Fruit fly (Drosophila melanogaster) whole organism, embryonic: ENCODE measurements around the gene CG1532.

Source experiments
- Atf-2 ChIP-seq: fragments of 200-800 bp; sonication (Bioruptor generic); optimal IDR thresholded peaks from 2 replicates; lab custom pipeline; 2016; ENCODE audit warnings: missing biosample characterization, missing genetic modification characterization
- Atf3 ChIP-seq: fragments of 200-800 bp; sonication (Bioruptor generic); optimal IDR thresholded peaks from 3 replicates; lab custom pipeline; 2016; ENCODE audit warnings: missing biosample characterization, missing genetic modification characterization
- CG11085 ChIP-seq: fragments of 200-800 bp; sonication (Bioruptor generic); IDR thresholded peaks from 2 replicates; pipeline ENCODE4 v1.3.6; 2022; ENCODE audit warnings: missing biosample characterization, missing genetic modification characterization
- CG11247 ChIP-seq: fragments of 200-800 bp; sonication (Bioruptor generic); IDR thresholded peaks from 2 replicates; pipeline ENCODE4 v1.3.6; 2022; ENCODE audit warnings: missing biosample characterization, missing genetic modification characterization
- CG11696 ChIP-seq: fragments of 200-800 bp; sonication (Bioruptor generic); IDR thresholded peaks from 2 replicates; pipeline ENCODE4 v1.3.6; 2022; ENCODE audit warnings: missing biosample characterization, missing genetic modification characterization
- CG14014 ChIP-seq: fragments of 200-800 bp; sonication (Bioruptor generic); IDR thresholded peaks from 2 replicates; pipeline ENCODE4 v1.3.6; 2022; ENCODE audit warnings: missing biosample characterization, missing genetic modification characterization
- CG14860 ChIP-seq: fragments of 200-800 bp; sonication (Bioruptor generic); IDR thresholded peaks from 3 replicates; pipeline ENCODE4 v1.3.6; 2022; ENCODE audit warnings: missing biosample characterization, missing genetic modification characterization; ENCODE audit not compliant: partially characterized antibody
- CG15696 ChIP-seq: fragments of 200-800 bp; sonication (Bioruptor generic); optimal IDR thresholded peaks from 2 replicates; lab custom pipeline; 2019; ENCODE audit warnings: missing biosample characterization, mild to moderate bottlenecking, missing genetic modification characterization, moderate library complexity
- CG1602 ChIP-seq: fragments of 200-800 bp; sonication (Bioruptor generic); optimal IDR thresholded peaks from 3 replicates; lab custom pipeline; 2016; ENCODE audit warnings: missing biosample characterization, missing genetic modification characterization
- CG17359 ChIP-seq: fragments of 200-800 bp; sonication (Bioruptor generic); optimal IDR thresholded peaks from 3 replicates; lab custom pipeline; 2018; ENCODE audit warnings: missing biosample characterization, mild to moderate bottlenecking, missing genetic modification characterization, moderate library complexity
- CG17568 ChIP-seq: fragments of 200-800 bp; sonication (Bioruptor generic); optimal IDR thresholded peaks from 2 replicates; lab custom pipeline; 2018; ENCODE audit warnings: missing biosample characterization, mild to moderate bottlenecking, missing genetic modification characterization, moderate library complexity
- CG3065 ChIP-seq: fragments of 200-800 bp; sonication (Bioruptor generic); optimal IDR thresholded peaks from 2 replicates; lab custom pipeline; 2016; ENCODE audit warnings: missing biosample characterization, missing genetic modification characterization
- CG31224 ChIP-seq: fragments of 200-800 bp; sonication (Bioruptor generic); IDR thresholded peaks from 2 replicates; pipeline ENCODE4 v1.3.6; 2022; ENCODE audit warnings: missing biosample characterization, missing genetic modification characterization
- CG31365 ChIP-seq: fragments of 200-800 bp; sonication (Bioruptor generic); optimal IDR thresholded peaks from 2 replicates; lab custom pipeline; 2018; ENCODE audit warnings: missing biosample characterization, mild to moderate bottlenecking, missing genetic modification characterization
- CG34376 ChIP-seq: fragments of 200-800 bp; sonication (Bioruptor generic); optimal IDR thresholded peaks from 2 replicates; lab custom pipeline; 2018; ENCODE audit warnings: missing biosample characterization, mild to moderate bottlenecking, missing genetic modification characterization
- CG7745 ChIP-seq: fragments of 200-800 bp; sonication (Bioruptor generic); optimal IDR thresholded peaks from 2 replicates; lab custom pipeline; 2018; ENCODE audit warnings: missing biosample characterization, mild to moderate bottlenecking, missing genetic modification characterization, moderate library complexity
- CG7987 ChIP-seq: fragments of 200-800 bp; sonication (Bioruptor generic); optimal IDR thresholded peaks from 2 replicates; lab custom pipeline; 2018; ENCODE audit warnings: missing biosample characterization, mild to moderate bottlenecking, missing genetic modification characterization, moderate library complexity
- CG8281 ChIP-seq: fragments of 200-800 bp; sonication (Bioruptor generic); optimal IDR thresholded peaks from 2 replicates; lab custom pipeline; 2018; ENCODE audit warnings: missing biosample characterization, mild to moderate bottlenecking, missing genetic modification characterization, moderate library complexity
- CG9215 ChIP-seq: fragments of 200-800 bp; sonication (Bioruptor generic); IDR thresholded peaks from 2 replicates; pipeline ENCODE4 v1.3.6; 2022; ENCODE audit warnings: missing biosample characterization, missing genetic modification characterization
- CTCF ChIP-seq: fragments of 200-800 bp; sonication (Bioruptor generic); optimal IDR thresholded peaks from 2 replicates; lab custom pipeline; 2017; ENCODE audit warnings: missing biosample characterization, mild to moderate bottlenecking, missing genetic modification characterization, moderate library complexity
- Chrac-16 ChIP-seq: fragments of 200-800 bp; sonication (Bioruptor generic); optimal IDR thresholded peaks from 3 replicates; lab custom pipeline; 2016; ENCODE audit warnings: missing biosample characterization, missing genetic modification characterization
- Eip74EF ChIP-seq, 2 experiments: fragments of 200-800 bp in 1 of 2; fragments of >200 bp in 1 of 2; sonication (Bioruptor generic) in 1 of 2; optimal IDR thresholded peaks; 2 replicates each; lab custom pipeline; 2017 to 2019; ENCODE audit warnings: missing biosample characterization in 2 of 2, missing genetic modification characterization in 2 of 2, mild to moderate bottlenecking in 1 of 2, moderate library complexity in 1 of 2
- Fer3 ChIP-seq: fragments of 200-800 bp; sonication (Bioruptor generic); optimal IDR thresholded peaks from 2 replicates; lab custom pipeline; 2018; ENCODE audit warnings: missing biosample characterization, mild to moderate bottlenecking, missing genetic modification characterization, moderate library complexity
- GATAe ChIP-seq: fragments of 200-800 bp; sonication (Bioruptor generic); conservative IDR thresholded peaks from 2 replicates; pipeline ENCODE4 v1.3.6; 2022; ENCODE audit warnings: missing biosample characterization, missing genetic modification characterization
- HLHmδ ChIP-seq: fragments of 200-800 bp; sonication (Bioruptor generic); optimal IDR thresholded peaks from 2 replicates; lab custom pipeline; 2018; ENCODE audit warnings: missing biosample characterization, mild to moderate bottlenecking, missing genetic modification characterization, moderate library complexity
- Hr3 ChIP-seq: fragments of 200-800 bp; sonication (Bioruptor generic); optimal IDR thresholded peaks from 3 replicates; lab custom pipeline; 2016; ENCODE audit warnings: missing biosample characterization, missing genetic modification characterization
- MBD-R2 ChIP-seq: fragments of 200-800 bp; sonication (Bioruptor generic); IDR thresholded peaks from 2 replicates; pipeline ENCODE4 v1.3.6; 2022; ENCODE audit warnings: missing biosample characterization, missing genetic modification characterization
- Mes4 ChIP-seq: fragments of 200-800 bp; sonication (Bioruptor generic); optimal IDR thresholded peaks from 2 replicates; lab custom pipeline; 2016; ENCODE audit warnings: missing biosample characterization, missing genetic modification characterization
- NC2β ChIP-seq: fragments of 200-800 bp; sonication (Bioruptor generic); optimal IDR thresholded peaks from 2 replicates; lab custom pipeline; 2016; ENCODE audit warnings: missing biosample characterization, missing genetic modification characterization
- Rx ChIP-seq: fragments of 200-800 bp; sonication (Bioruptor generic); IDR thresholded peaks from 2 replicates; pipeline ENCODE4 v1.3.6; 2022; ENCODE audit warnings: missing biosample characterization, missing genetic modification characterization
- Sin3A ChIP-seq: fragments of >200 bp; optimal IDR thresholded peaks from 2 replicates; lab custom pipeline; 2018
- Stat92E ChIP-seq, 3 experiments: fragments of >200 bp in 2 of 3; fragments of 200-800 bp in 1 of 3; sonication (Bioruptor generic) in 1 of 3; optimal IDR thresholded peaks; 2 replicates each; lab custom pipeline; 2017 to 2019; ENCODE audit warnings: missing biosample characterization in 3 of 3, missing genetic modification characterization in 3 of 3, mild to moderate bottlenecking in 1 of 3, moderate library complexity in 1 of 3
- ac ChIP-seq: fragments of 200-800 bp; sonication (Bioruptor generic); optimal IDR thresholded peaks from 3 replicates; lab custom pipeline; 2017; ENCODE audit warnings: missing biosample characterization, mild to moderate bottlenecking, missing genetic modification characterization
- al ChIP-seq: fragments of 200-800 bp; sonication (Bioruptor generic); IDR thresholded peaks from 2 replicates; pipeline ENCODE4 v1.3.6; 2022; ENCODE audit warnings: missing biosample characterization, missing genetic modification characterization
- crol ChIP-seq: fragments of 200-800 bp; sonication (Bioruptor generic); IDR thresholded peaks from 2 replicates; pipeline ENCODE4 v1.3.6; 2022; ENCODE audit warnings: missing biosample characterization, missing genetic modification characterization
- disco-r ChIP-seq: fragments of 200-800 bp; sonication (Bioruptor generic); optimal IDR thresholded peaks from 2 replicates; lab custom pipeline; 2016; ENCODE audit warnings: missing biosample characterization, missing genetic modification characterization
- ewg ChIP-seq: fragments of 200-800 bp; sonication (Bioruptor generic); optimal IDR thresholded peaks from 3 replicates; lab custom pipeline; 2017; ENCODE audit warnings: mild to moderate bottlenecking, missing biosample characterization, missing genetic modification reagents, missing genetic modification characterization
- fd96Cb ChIP-seq: fragments of 200-800 bp; sonication (Bioruptor generic); optimal IDR thresholded peaks from 2 replicates; lab custom pipeline; 2018; ENCODE audit warnings: missing biosample characterization, mild to moderate bottlenecking, missing genetic modification characterization, moderate library complexity
- hth ChIP-seq: fragments of >200 bp; optimal IDR thresholded peaks from 2 replicates; lab custom pipeline; 2017; ENCODE audit warnings: inconsistent platforms
- ind ChIP-seq: fragments of 200-800 bp; sonication (Bioruptor generic); optimal IDR thresholded peaks from 3 replicates; lab custom pipeline; 2016; ENCODE audit warnings: missing biosample characterization, missing genetic modification characterization
- lab ChIP-seq: fragments of 200-800 bp; sonication (Bioruptor generic); optimal IDR thresholded peaks from 3 replicates; lab custom pipeline; 2017; ENCODE audit warnings: missing biosample characterization, missing genetic modification characterization, mild to moderate bottlenecking, moderate library complexity, missing genetic modification reagents
- lmd ChIP-seq: fragments of 200-800 bp; sonication (Bioruptor generic); IDR thresholded peaks from 2 replicates; pipeline ENCODE4 v1.3.6; 2022; ENCODE audit warnings: missing biosample characterization, missing genetic modification characterization
- onecut ChIP-seq: fragments of 200-800 bp; sonication (Bioruptor generic); IDR thresholded peaks from 2 replicates; pipeline ENCODE4 v1.3.6; 2022; ENCODE audit warnings: missing biosample characterization, missing genetic modification characterization
- org-1 ChIP-seq: fragments of 200-800 bp; sonication (Bioruptor generic); optimal IDR thresholded peaks from 2 replicates; lab custom pipeline; 2017; ENCODE audit warnings: missing biosample characterization, missing genetic modification characterization
- p53 ChIP-seq: fragments of 200-800 bp; sonication (Bioruptor generic); optimal IDR thresholded peaks from 2 replicates; lab custom pipeline; 2016; ENCODE audit warnings: missing biosample characterization, missing genetic modification characterization
- pb ChIP-seq: fragments of 200-800 bp; sonication (Bioruptor generic); optimal IDR thresholded peaks from 3 replicates; lab custom pipeline; 2016; ENCODE audit warnings: missing biosample characterization, missing genetic modification characterization
- sna ChIP-seq: fragments of 200-800 bp; sonication (Bioruptor generic); IDR thresholded peaks from 2 replicates; pipeline ENCODE4 v1.3.6; 2022; ENCODE audit warnings: missing biosample characterization, missing genetic modification characterization; ENCODE audit not compliant: partially characterized antibody
- sob ChIP-seq: fragments of 200-800 bp; sonication (Bioruptor generic); IDR thresholded peaks from 2 replicates; pipeline ENCODE4 v1.3.6; 2022; ENCODE audit warnings: missing biosample characterization, missing genetic modification characterization
- tap ChIP-seq: fragments of 200-800 bp; optimal IDR thresholded peaks from 3 replicates; lab custom pipeline; 2019; ENCODE audit warnings: missing biosample characterization, mild to moderate bottlenecking, missing genetic modification characterization, moderate library complexity
- tx ChIP-seq: fragments of 200-800 bp; sonication (Bioruptor generic); optimal IDR thresholded peaks from 2 replicates; lab custom pipeline; 2016; ENCODE audit warnings: missing biosample characterization, missing genetic modification characterization
- wek ChIP-seq: fragments of 200-800 bp; sonication (Bioruptor generic); optimal IDR thresholded peaks from 3 replicates; lab custom pipeline; 2018; ENCODE audit warnings: missing biosample characterization, mild to moderate bottlenecking, missing genetic modification characterization, moderate library complexity
- zf30C ChIP-seq: fragments of 200-800 bp; sonication (Bioruptor generic); optimal IDR thresholded peaks from 3 replicates; lab custom pipeline; 2018; ENCODE audit warnings: missing biosample characterization, mild to moderate bottlenecking, missing genetic modification characterization

The CG1532 gene

dm6 chrX:21027929-21028575, at the start of gene CG1532 (continued):
- no peak for TF ChIP-seq pb
- no peak for TF ChIP-seq tap
- TF ChIP-seq sna (GFP tag; lab: Robert Waterston, UW) = no peak
- TF ChIP-seq onecut (GFP tag; lab: Robert Waterston, UW) = peak; percentile 46
- TF ChIP-seq CG15696 (tag; lab: Kevin White, UChicago) = no peak
- TF ChIP-seq CTCF (GFP tag; lab: Kevin White, UChicago) = peak; percentile 1
- no peak for TF ChIP-seq CG7745 (tag; lab: Kevin White, UChicago)
- TF ChIP-seq ind (GFP tag; lab: Kevin White, UChicago) = no peak
- peak; percentile 37; the same call in 1 of the 2 replicates for TF ChIP-seq MBD-R2
- TF ChIP-seq CG11696 (GFP tag; lab: Robert Waterston, UW) = no peak
- TF ChIP-seq Atf-2 (GFP tag; lab: Kevin White, UChicago) = no peak
- no peak for TF ChIP-seq hth
- TF ChIP-seq CG9215 (GFP tag; lab: Robert Waterston, UW) = no peak
- TF ChIP-seq CG7987 (GFP tag; lab: Kevin White, UChicago) = no peak
- no peak for TF ChIP-seq Chrac-16 (GFP tag; lab: Kevin White, UChicago)
- no peak for TF ChIP-seq ewg (GFP tag; lab: Kevin White, UChicago)
- no peak for TF ChIP-seq CG14014 (GFP tag; lab: Robert Waterston, UW)
- TF ChIP-seq al = no peak
- TF ChIP-seq CG34376 = peak; percentile 35
- no peak for TF ChIP-seq HLHmδ (GFP tag; lab: Kevin White, UChicago)
- TF ChIP-seq Sin3A (lab: Kevin White, UChicago) = no peak
- TF ChIP-seq ac (GFP tag; lab: Kevin White, UChicago) = no peak
- TF ChIP-seq NC2β (GFP tag; lab: Kevin White, UChicago) = no peak
- TF ChIP-seq CG3065 (GFP tag; lab: Kevin White, UChicago) = no peak
- no peak for TF ChIP-seq Atf3 (GFP tag; lab: Kevin White, UChicago)
- no peak for TF ChIP-seq CG11247
- TF ChIP-seq Mes4 (GFP tag; lab: Kevin White, UChicago) = no peak
- TF ChIP-seq CG11085 (GFP tag; lab: Robert Waterston, UW) = no peak
- TF ChIP-seq CG31224 (GFP tag; lab: Robert Waterston, UW) = no peak
- peak; percentile 43 for TF ChIP-seq lab (GFP tag; lab: Kevin White, UChicago)
- no peak for TF ChIP-seq org-1
- no peak for TF ChIP-seq CG31365 (tag; lab: Kevin White, UChicago)
- TF ChIP-seq sob = peak; percentile 35
- TF ChIP-seq Stat92E (GFP tag; optimal IDR thresholded peaks at IDR 0.05; lab: Kevin White, UChicago) = no peak
- no peak for TF ChIP-seq CG8281 (tag; lab: Kevin White, UChicago)
- no peak for TF ChIP-seq Rx
- TF ChIP-seq tx (GFP tag; lab: Kevin White, UChicago) = no peak
- peak; percentile 64 for TF ChIP-seq zf30C (GFP tag; lab: Kevin White, UChicago)
- TF ChIP-seq CG14860 = no peak
- TF ChIP-seq lmd (GFP tag; lab: Robert Waterston, UW) = no peak
- TF ChIP-seq Hr3 (GFP tag; lab: Kevin White, UChicago) = no peak
- no peak for TF ChIP-seq CG1602
- no peak for TF ChIP-seq CG17568 (GFP tag; lab: Kevin White, UChicago)
- no peak for TF ChIP-seq CG17359
- no peak for TF ChIP-seq wek (GFP tag; lab: Kevin White, UChicago)
- no peak for TF ChIP-seq Fer3
- no peak for TF ChIP-seq fd96Cb (tag; lab: Kevin White, UChicago)
- no peak for TF ChIP-seq Eip74EF (GFP tag; optimal IDR thresholded peaks at IDR 0.05; lab: Kevin White, UChicago)
- TF ChIP-seq GATAe (GFP tag; lab: Robert Waterston, UW) = no peak
- TF ChIP-seq crol = no peak
- no peak for TF ChIP-seq p53 (GFP tag; lab: Kevin White, UChicago)
- no peak for TF ChIP-seq disco-r (GFP tag; lab: Kevin White, UChicago)
